Fruit fly (Drosophila melanogaster): ENCODE measurements around the gene CG15425.

- no peak for TF ChIP-seq CG14655 (GFP tag; optimal IDR thresholded peaks at IDR 0.05)
- no peak for TF ChIP-seq Ets98B (GFP tag; IDR thresholded peaks at IDR 0.05)
- TF ChIP-seq CG10348 (GFP tag; IDR thresholded peaks at IDR 0.05): no peak
- TF ChIP-seq gl (tag; optimal IDR thresholded peaks at IDR 0.05): no peak
Observed at dm6 chr2L:4282339-4282680, 24.9 kb downstream of the CG15425 start.
